Fruit fly (Drosophila melanogaster) whole organism, embryonic: ENCODE results near the gene WRNexo.
A peak's percentile ranks its signal among the peaks of the same experiment; 100 is the strongest.

Experiments
- CG10959 ChIP-seq: fragments of 200-800 bp; sonication (Bioruptor generic); IDR thresholded peaks from 2 replicates; pipeline ENCODE4 v1.3.6; 2022; ENCODE audit warnings: missing biosample characterization, missing genetic modification characterization
- CG12769 ChIP-seq: fragments of 200-800 bp; sonication (Bioruptor generic); optimal IDR thresholded peaks from 2 replicates; lab custom pipeline; 2019; ENCODE audit warnings: missing biosample characterization, mild to moderate bottlenecking, missing genetic modification characterization, moderate library complexity
- CG15696 ChIP-seq: fragments of 200-800 bp; sonication (Bioruptor generic); optimal IDR thresholded peaks from 2 replicates; lab custom pipeline; 2019; ENCODE audit warnings: missing biosample characterization, mild to moderate bottlenecking, missing genetic modification characterization, moderate library complexity
- CG16863 ChIP-seq: fragments of 200-800 bp; sonication (Bioruptor generic); optimal IDR thresholded peaks from 3 replicates; lab custom pipeline; 2016; ENCODE audit warnings: missing biosample characterization, missing genetic modification characterization
- CG17802 ChIP-seq: fragments of 200-800 bp; sonication (Bioruptor generic); optimal IDR thresholded peaks from 2 replicates; lab custom pipeline; 2018; ENCODE audit warnings: missing biosample characterization, mild to moderate bottlenecking, missing genetic modification characterization, moderate library complexity
- CG2889 ChIP-seq: fragments of 200-800 bp; sonication (Bioruptor generic); IDR thresholded peaks from 3 replicates; pipeline ENCODE4 v1.3.6; 2022; ENCODE audit warnings: missing biosample characterization, missing genetic modification characterization
- CG3065 ChIP-seq: fragments of 200-800 bp; sonication (Bioruptor generic); optimal IDR thresholded peaks from 2 replicates; lab custom pipeline; 2016; ENCODE audit warnings: missing biosample characterization, missing genetic modification characterization
- CG33213 ChIP-seq: fragments of 200-800 bp; sonication (Bioruptor generic); optimal IDR thresholded peaks from 3 replicates; lab custom pipeline; 2016; ENCODE audit warnings: missing biosample characterization, missing genetic modification characterization
- CG34422 ChIP-seq: fragments of 200-800 bp; sonication (Bioruptor generic); IDR thresholded peaks from 3 replicates; pipeline ENCODE4 v1.3.6; 2022; ENCODE audit warnings: missing biosample characterization, missing genetic modification characterization
- CG3847 ChIP-seq: fragments of 200-800 bp; sonication (Bioruptor generic); IDR thresholded peaks from 2 replicates; pipeline ENCODE4 v1.3.6; 2022; ENCODE audit warnings: missing biosample characterization, missing genetic modification characterization
- CG4404 ChIP-seq: fragments of 200-800 bp; sonication (Bioruptor generic); IDR thresholded peaks from 2 replicates; pipeline ENCODE4 v1.3.6; 2022; ENCODE audit warnings: missing biosample characterization, missing genetic modification characterization
- CG4730 ChIP-seq: fragments of 200-800 bp; sonication (Bioruptor generic); IDR thresholded peaks from 2 replicates; pipeline ENCODE4 v1.3.6; 2022; ENCODE audit warnings: missing biosample characterization, missing genetic modification characterization
- CG7745 ChIP-seq: fragments of 200-800 bp; sonication (Bioruptor generic); optimal IDR thresholded peaks from 2 replicates; lab custom pipeline; 2018; ENCODE audit warnings: missing biosample characterization, mild to moderate bottlenecking, missing genetic modification characterization, moderate library complexity
- CG7963 ChIP-seq: fragments of 200-800 bp; sonication (Bioruptor generic); IDR thresholded peaks from 3 replicates; pipeline ENCODE4 v1.3.6; 2022; ENCODE audit warnings: missing biosample characterization, missing genetic modification characterization; ENCODE audit not compliant: partially characterized antibody
- CG8290 ChIP-seq, 3 experiments: fragments of 200-800 bp; sonication (Bioruptor generic); optimal IDR thresholded peaks; 2 replicates each; lab custom pipeline; 2016 to 2019; ENCODE audit warnings: missing biosample characterization in 3 of 3, missing genetic modification characterization in 3 of 3, mild to moderate bottlenecking in 2 of 3, moderate library complexity in 1 of 3
- CG9215 ChIP-seq: fragments of 200-800 bp; sonication (Bioruptor generic); IDR thresholded peaks from 2 replicates; pipeline ENCODE4 v1.3.6; 2022; ENCODE audit warnings: missing biosample characterization, missing genetic modification characterization
- CG9727 ChIP-seq: fragments of 200-800 bp; sonication (Bioruptor generic); optimal IDR thresholded peaks from 3 replicates; lab custom pipeline; 2017; ENCODE audit warnings: missing biosample characterization, mild to moderate bottlenecking, missing genetic modification characterization
- D ChIP-seq, 2 experiments: fragments of 200-800 bp in 1 of 2; fragments of >200 bp in 1 of 2; sonication (Bioruptor generic) in 1 of 2; optimal IDR thresholded peaks; 2 replicates in 1 of 2; 3 replicates in 1 of 2; lab custom pipeline; 2017; ENCODE audit warnings: mild to moderate bottlenecking in 1 of 2, missing biosample characterization in 1 of 2, missing genetic modification characterization in 1 of 2, missing genetic modification reagents in 1 of 2
- D19B ChIP-seq: fragments of 200-800 bp; sonication (Bioruptor generic); optimal IDR thresholded peaks from 2 replicates; lab custom pipeline; 2017; ENCODE audit warnings: missing biosample characterization, mild to moderate bottlenecking, missing genetic modification characterization
- Dfd ChIP-seq, 2 experiments: fragments of >200 bp; optimal IDR thresholded peaks; 2 replicates each; lab custom pipeline; 2017; ENCODE audit warnings: missing biosample characterization in 2 of 2, missing genetic modification characterization in 2 of 2
- Dll ChIP-seq: fragments of 200-800 bp; sonication (Bioruptor generic); IDR thresholded peaks from 4 replicates; pipeline ENCODE4 v1.3.6; 2022; ENCODE audit warnings: missing biosample characterization, missing genetic modification characterization; ENCODE audit not compliant: partially characterized antibody
- E2f2 ChIP-seq: fragments of 200-800 bp; sonication (Bioruptor generic); IDR thresholded peaks from 2 replicates; pipeline ENCODE4 v1.3.6; 2022; ENCODE audit warnings: missing biosample characterization, missing genetic modification characterization
- Ets97D ChIP-seq: fragments of 200-800 bp; sonication (Bioruptor generic); optimal IDR thresholded peaks from 3 replicates; lab custom pipeline; 2016; ENCODE audit warnings: missing biosample characterization, missing genetic modification characterization
- H15 ChIP-seq: fragments of 200-800 bp; sonication (Bioruptor generic); IDR thresholded peaks from 3 replicates; pipeline ENCODE4 v1.3.6; 2022; ENCODE audit warnings: missing biosample characterization, missing genetic modification characterization
- HHEX ChIP-seq: fragments of 200-800 bp; sonication (Bioruptor generic); optimal IDR thresholded peaks from 3 replicates; lab custom pipeline; 2017; ENCODE audit warnings: missing biosample characterization, mild to moderate bottlenecking, missing genetic modification characterization, missing genetic modification reagents
- HLH54F ChIP-seq: fragments of 200-800 bp; sonication (Bioruptor generic); optimal IDR thresholded peaks from 3 replicates; lab custom pipeline; 2016; ENCODE audit warnings: missing biosample characterization, missing genetic modification characterization
- Hr3 ChIP-seq: fragments of 200-800 bp; sonication (Bioruptor generic); optimal IDR thresholded peaks from 3 replicates; lab custom pipeline; 2016; ENCODE audit warnings: missing biosample characterization, missing genetic modification characterization
- NC2α ChIP-seq: fragments of 200-800 bp; sonication (Bioruptor generic); optimal IDR thresholded peaks from 2 replicates; lab custom pipeline; 2016; ENCODE audit warnings: missing biosample characterization, missing genetic modification characterization
- Nf-YB ChIP-seq: fragments of 200-800 bp; sonication (Bioruptor generic); optimal IDR thresholded peaks from 3 replicates; lab custom pipeline; 2019; ENCODE audit warnings: missing biosample characterization, mild to moderate bottlenecking, missing genetic modification characterization, moderate library complexity
- Optix ChIP-seq: fragments of 200-800 bp; sonication (Bioruptor generic); IDR thresholded peaks from 3 replicates; pipeline ENCODE4 v1.3.6; 2022; ENCODE audit warnings: missing biosample characterization, missing genetic modification characterization
- Pdp1 ChIP-seq, 2 experiments: fragments of 200-800 bp; sonication (Bioruptor generic); optimal IDR thresholded peaks; 3 replicates each; lab custom pipeline; 2016; ENCODE audit warnings: missing biosample characterization in 2 of 2, missing genetic modification characterization in 2 of 2, mild to moderate bottlenecking in 1 of 2, moderate library complexity in 1 of 2
- Rfx ChIP-seq: fragments of 200-800 bp; sonication (Bioruptor generic); IDR thresholded peaks from 2 replicates; pipeline ENCODE4 v1.3.6; 2022; ENCODE audit warnings: missing biosample characterization, missing genetic modification characterization
- Xbp1 ChIP-seq: fragments of 200-800 bp; sonication (Bioruptor generic); optimal IDR thresholded peaks from 3 replicates; lab custom pipeline; 2016; ENCODE audit warnings: missing biosample characterization, mild to moderate bottlenecking, missing genetic modification characterization
- amos ChIP-seq: fragments of 200-800 bp; sonication (Bioruptor generic); IDR thresholded peaks from 2 replicates; pipeline ENCODE4 v1.3.6; 2022; ENCODE audit warnings: missing biosample characterization, missing genetic modification characterization; ENCODE audit not compliant: partially characterized antibody
- bbx ChIP-seq: fragments of 200-800 bp; sonication (Bioruptor generic); IDR thresholded peaks from 2 replicates; pipeline ENCODE4 v1.3.6; 2022; ENCODE audit warnings: missing biosample characterization, missing genetic modification characterization; ENCODE audit not compliant: partially characterized antibody
- btn ChIP-seq: fragments of 200-800 bp; sonication (Bioruptor generic); optimal IDR thresholded peaks from 2 replicates; lab custom pipeline; 2016; ENCODE audit warnings: missing biosample characterization, missing genetic modification characterization
- caup ChIP-seq: fragments of 200-800 bp; sonication (Bioruptor generic); optimal IDR thresholded peaks from 3 replicates; lab custom pipeline; 2017; ENCODE audit warnings: missing biosample characterization, mild to moderate bottlenecking, missing genetic modification characterization, moderate library complexity; ENCODE audit not compliant: severe bottlenecking
- danr ChIP-seq: fragments of 200-800 bp; sonication (Bioruptor generic); IDR thresholded peaks from 2 replicates; pipeline ENCODE4 v1.3.6; 2022; ENCODE audit warnings: missing biosample characterization, missing genetic modification characterization
- esg ChIP-seq: fragments of 200-800 bp; sonication (Bioruptor generic); conservative IDR thresholded peaks from 2 replicates; pipeline ENCODE4 v1.3.6; 2022; ENCODE audit warnings: missing biosample characterization, missing genetic modification characterization
- knrl ChIP-seq: fragments of 200-800 bp; sonication (Bioruptor generic); IDR thresholded peaks from 3 replicates; pipeline ENCODE4 v1.3.6; 2022; ENCODE audit warnings: missing biosample characterization, missing genetic modification characterization; ENCODE audit not compliant: partially characterized antibody
- sens-2 ChIP-seq: fragments of 200-800 bp; sonication (Bioruptor generic); IDR thresholded peaks from 2 replicates; pipeline ENCODE4 v1.3.6; 2022; ENCODE audit warnings: missing biosample characterization, missing genetic modification characterization
- slbo ChIP-seq: fragments of 200-800 bp; sonication (Bioruptor generic); IDR thresholded peaks from 2 replicates; pipeline ENCODE4 v1.3.6; 2022; ENCODE audit warnings: missing biosample characterization, missing genetic modification characterization
- sob ChIP-seq: fragments of 200-800 bp; sonication (Bioruptor generic); IDR thresholded peaks from 2 replicates; pipeline ENCODE4 v1.3.6; 2022; ENCODE audit warnings: missing biosample characterization, missing genetic modification characterization
- sug ChIP-seq: fragments of 200-800 bp; optimal IDR thresholded peaks from 2 replicates; lab custom pipeline; 2019; ENCODE audit warnings: missing biosample characterization, mild to moderate bottlenecking, missing genetic modification characterization, moderate library complexity
- trem ChIP-seq: fragments of 200-800 bp; optimal IDR thresholded peaks from 3 replicates; lab custom pipeline; 2019; ENCODE audit warnings: missing biosample characterization, mild to moderate bottlenecking, missing genetic modification characterization, moderate library complexity
- zf30C ChIP-seq: fragments of 200-800 bp; sonication (Bioruptor generic); optimal IDR thresholded peaks from 3 replicates; lab custom pipeline; 2018; ENCODE audit warnings: missing biosample characterization, mild to moderate bottlenecking, missing genetic modification characterization

WRNexo gene

DNA sequence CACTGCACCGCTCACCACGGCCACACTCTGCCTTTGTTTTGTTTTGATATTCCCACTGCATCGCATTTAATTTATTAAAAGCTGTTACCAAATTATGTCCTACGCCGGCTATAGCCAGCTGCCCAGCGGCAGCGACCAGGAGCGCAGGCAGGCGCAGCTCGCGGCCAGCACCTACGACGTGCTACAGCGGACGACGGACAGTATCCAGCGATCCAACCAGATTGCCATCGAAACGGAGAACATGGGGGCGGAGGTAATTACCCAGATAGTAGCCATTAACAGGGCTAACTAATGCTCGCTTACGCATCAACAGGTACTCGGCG lies 33.7 kb upstream of the WRNexo start (continued):
- TF ChIP-seq CG15696 (no peak), caup (GFP tag; lab: Kevin White, UChicago) (no peak), sob (GFP tag; lab: Robert Waterston, UW) (no peak), D (optimal IDR thresholded peaks at IDR 0.05; lab: Kevin White, UChicago) (no peak), D (GFP tag; optimal IDR thresholded peaks at IDR 0.05; lab: Kevin White, UChicago) (no peak), Ets97D (GFP tag; lab: Kevin White, UChicago) (no peak), NC2α (GFP tag; lab: Kevin White, UChicago) (no peak), Dfd (GFP tag; optimal IDR thresholded peaks at IDR 0.05; lab: Kevin White, UChicago) (no peak), CG10959 (GFP tag; lab: Robert Waterston, UW) (no peak), E2f2 (GFP tag; lab: Robert Waterston, UW) (no peak), CG34422 (GFP tag; lab: Robert Waterston, UW) (no peak), D19B (GFP tag; lab: Kevin White, UChicago) (no peak), CG12769 (tag; lab: Kevin White, UChicago) (no peak), CG9727 (GFP tag; lab: Kevin White, UChicago) (no peak), CG7745 (tag; lab: Kevin White, UChicago) (no peak), CG33213 (peak; percentile 36), HHEX (no peak), bbx (GFP tag; lab: Robert Waterston, UW) (no peak), CG2889 (GFP tag; lab: Robert Waterston, UW) (no peak), danr (GFP tag; lab: Robert Waterston, UW) (no peak), Pdp1 (GFP tag; optimal IDR thresholded peaks at IDR 0.05; lab: Kevin White, UChicago) (peak in 1 of 2 experiments; percentile 22), Xbp1 (GFP tag; lab: Kevin White, UChicago) (no peak), CG16863 (GFP tag; lab: Kevin White, UChicago) (no peak), knrl (GFP tag; lab: Robert Waterston, UW) (peak; percentile 38; the same call in 1 of the 3 replicates), Dll (GFP tag; lab: Robert Waterston, UW) (peak; percentile 44; the same call in 1 of the 4 replicates), CG3847 (0 out of 2 replicates have a peak, but pooled peaks have one; percentile 85), Hr3 (GFP tag; lab: Kevin White, UChicago) (no peak), H15 (GFP tag; lab: Robert Waterston, UW) (no peak), trem (no peak), CG9215 (no peak), CG4404 (GFP tag; lab: Robert Waterston, UW) (no peak), CG4730 (GFP tag; lab: Robert Waterston, UW) (no peak), btn (no peak), Nf-YB (GFP tag; lab: Kevin White, UChicago) (no peak), CG17802 (no peak), CG8290 (GFP tag; optimal IDR thresholded peaks at IDR 0.05; lab: Kevin White, UChicago) (no peak), CG8290 (tag; optimal IDR thresholded peaks at IDR 0.05; lab: Kevin White, UChicago) (peak in 1 of 2 experiments; percentile 14), sens-2 (GFP tag; lab: Robert Waterston, UW) (no peak), sug (tag; lab: Kevin White, UChicago) (no peak), Optix (GFP tag; lab: Robert Waterston, UW) (no peak), zf30C (GFP tag; lab: Kevin White, UChicago) (no peak), amos (GFP tag; lab: Robert Waterston, UW) (0 out of 2 replicates have a peak, but pooled peaks have one; percentile 3), esg (GFP tag; lab: Robert Waterston, UW) (no peak), Rfx (no peak; the same call in 1 of the 2 replicates), CG7963 (0 out of 3 replicates have a peak, but pooled peaks have one; percentile 48), HLH54F (GFP tag; lab: Kevin White, UChicago) (no peak), slbo (GFP tag; lab: Robert Waterston, UW) (no peak), CG3065 (GFP tag; lab: Kevin White, UChicago) (no peak)
